Fruit fly (Drosophila melanogaster) whole organism, embryonic: ENCODE results near the gene Gss1.

Experiments
- Abd-B ChIP-seq: fragments of 200-800 bp; sonication (Bioruptor generic); optimal IDR thresholded peaks from 2 replicates; lab custom pipeline; 2018; ENCODE audit warnings: missing biosample characterization, mild to moderate bottlenecking, missing genetic modification characterization, moderate library complexity
- Ada2b ChIP-seq: fragments of 200-800 bp; sonication (Bioruptor generic); IDR thresholded peaks from 2 replicates; pipeline ENCODE4 v1.3.6; 2022; ENCODE audit warnings: missing biosample characterization, missing genetic modification characterization
- C15 ChIP-seq: fragments of 200-800 bp; sonication (Bioruptor generic); IDR thresholded peaks from 3 replicates; pipeline ENCODE4 v1.3.6; 2022; ENCODE audit warnings: missing biosample characterization, missing genetic modification characterization
- CG10366 ChIP-seq: fragments of 200-800 bp; sonication (Bioruptor generic); IDR thresholded peaks from 2 replicates; pipeline ENCODE4 v1.3.6; 2022; ENCODE audit warnings: missing biosample characterization, missing genetic modification characterization
- CG11085 ChIP-seq: fragments of 200-800 bp; sonication (Bioruptor generic); IDR thresholded peaks from 2 replicates; pipeline ENCODE4 v1.3.6; 2022; ENCODE audit warnings: missing biosample characterization, missing genetic modification characterization
- CG13123 ChIP-seq: fragments of 200-800 bp; sonication (Bioruptor generic); optimal IDR thresholded peaks from 2 replicates; lab custom pipeline; 2016; ENCODE audit warnings: missing biosample characterization, missing genetic modification characterization
- CG13894 ChIP-seq: fragments of 200-800 bp; sonication (Bioruptor generic); optimal IDR thresholded peaks from 3 replicates; lab custom pipeline; 2018; ENCODE audit warnings: missing biosample characterization, mild to moderate bottlenecking, missing genetic modification characterization, moderate library complexity
- CG15479 ChIP-seq: fragments of 200-800 bp; sonication (Bioruptor generic); optimal IDR thresholded peaks from 3 replicates; lab custom pipeline; 2019; ENCODE audit warnings: missing biosample characterization, mild to moderate bottlenecking, missing genetic modification characterization, moderate library complexity
- CG15696 ChIP-seq: fragments of 200-800 bp; sonication (Bioruptor generic); optimal IDR thresholded peaks from 2 replicates; lab custom pipeline; 2019; ENCODE audit warnings: missing biosample characterization, mild to moderate bottlenecking, missing genetic modification characterization, moderate library complexity
- CG17912 ChIP-seq: fragments of 200-800 bp; sonication (Bioruptor generic); optimal IDR thresholded peaks from 2 replicates; lab custom pipeline; 2018; ENCODE audit warnings: missing biosample characterization, mild to moderate bottlenecking, missing genetic modification characterization
- CG2202 ChIP-seq: fragments of 200-800 bp; sonication (Bioruptor generic); optimal IDR thresholded peaks from 2 replicates; lab custom pipeline; 2018; ENCODE audit warnings: missing biosample characterization, mild to moderate bottlenecking, missing genetic modification characterization
- CG33213 ChIP-seq: fragments of 200-800 bp; sonication (Bioruptor generic); optimal IDR thresholded peaks from 3 replicates; lab custom pipeline; 2016; ENCODE audit warnings: missing biosample characterization, missing genetic modification characterization
- CG3726 ChIP-seq: fragments of 200-800 bp; sonication (Bioruptor generic); IDR thresholded peaks from 3 replicates; pipeline ENCODE4, ENCODE4 v1.3.6; 2022; ENCODE audit warnings: missing biosample characterization, missing genetic modification characterization
- CG3995 ChIP-seq: fragments of 200-800 bp; sonication (Bioruptor generic); optimal IDR thresholded peaks from 3 replicates; lab custom pipeline; 2016; ENCODE audit warnings: missing biosample characterization, missing genetic modification characterization
- CG6689 ChIP-seq: fragments of 200-800 bp; sonication (Bioruptor generic); IDR thresholded peaks from 2 replicates; pipeline ENCODE4 v1.3.6; 2022; ENCODE audit warnings: missing biosample characterization, missing genetic modification characterization
- CG7963 ChIP-seq: fragments of 200-800 bp; sonication (Bioruptor generic); IDR thresholded peaks from 3 replicates; pipeline ENCODE4 v1.3.6; 2022; ENCODE audit warnings: missing biosample characterization, missing genetic modification characterization; ENCODE audit not compliant: partially characterized antibody
- CG8478 ChIP-seq: fragments of >200 bp; optimal IDR thresholded peaks from 2 replicates; lab custom pipeline; 2018
- Doc3 ChIP-seq: fragments of 200-800 bp; sonication (Bioruptor generic); IDR thresholded peaks from 3 replicates; pipeline ENCODE4 v1.3.6; 2022; ENCODE audit warnings: missing biosample characterization, missing genetic modification characterization; ENCODE audit not compliant: partially characterized antibody
- Drgx ChIP-seq: fragments of 200-800 bp; sonication (Bioruptor generic); IDR thresholded peaks from 2 replicates; pipeline ENCODE4 v1.3.6; 2022; ENCODE audit warnings: missing biosample characterization, missing genetic modification characterization
- Ets65A ChIP-seq: fragments of 200-800 bp; sonication (Bioruptor generic); peaks from one replicate; lab custom pipeline; 2016; ENCODE audit warnings: missing biosample characterization, missing genetic modification characterization
- GATAe ChIP-seq: fragments of 200-800 bp; sonication (Bioruptor generic); conservative IDR thresholded peaks from 2 replicates; pipeline ENCODE4 v1.3.6; 2022; ENCODE audit warnings: missing biosample characterization, missing genetic modification characterization
- Gsc ChIP-seq: fragments of 200-800 bp; sonication (Bioruptor generic); IDR thresholded peaks from 2 replicates; pipeline ENCODE4 v1.3.6; 2022; ENCODE audit warnings: missing biosample characterization, missing genetic modification characterization
- HmgD ChIP-seq: fragments of 200-800 bp; sonication (Bioruptor generic); optimal IDR thresholded peaks from 3 replicates; lab custom pipeline; 2016; ENCODE audit warnings: missing biosample characterization, missing genetic modification characterization
- Hr51 ChIP-seq, 2 experiments: fragments of 200-800 bp; sonication (Bioruptor generic); optimal IDR thresholded peaks; 2 replicates in 1 of 2; 3 replicates in 1 of 2; lab custom pipeline; 2016 to 2018; ENCODE audit warnings: missing biosample characterization in 2 of 2, missing genetic modification characterization in 2 of 2, mild to moderate bottlenecking in 1 of 2, moderate library complexity in 1 of 2
- Lpt ChIP-seq: fragments of >200 bp; optimal IDR thresholded peaks from 2 replicates; lab custom pipeline; 2018; ENCODE audit warnings: missing biosample characterization, missing genetic modification characterization
- Mrtf ChIP-seq: fragments of 200-800 bp; sonication (Bioruptor generic); IDR thresholded peaks from 3 replicates; pipeline ENCODE4 v1.3.6; 2022; ENCODE audit warnings: missing biosample characterization, missing genetic modification characterization
- NC2α ChIP-seq: fragments of 200-800 bp; sonication (Bioruptor generic); optimal IDR thresholded peaks from 2 replicates; lab custom pipeline; 2016; ENCODE audit warnings: missing biosample characterization, missing genetic modification characterization
- Neu2 ChIP-seq: fragments of 200-800 bp; sonication (Bioruptor generic); optimal IDR thresholded peaks from 3 replicates; lab custom pipeline; 2016; ENCODE audit warnings: missing biosample characterization, missing genetic modification characterization, borderline replicate concordance
- Oli ChIP-seq: fragments of 200-800 bp; sonication (Bioruptor generic); optimal IDR thresholded peaks from 2 replicates; lab custom pipeline; 2018; ENCODE audit warnings: missing biosample characterization, mild to moderate bottlenecking, missing genetic modification characterization, moderate library complexity
- PHDP ChIP-seq: fragments of 200-800 bp; sonication (Bioruptor generic); optimal IDR thresholded peaks from 3 replicates; lab custom pipeline; 2018; ENCODE audit warnings: missing biosample characterization, mild to moderate bottlenecking, missing genetic modification characterization, moderate library complexity
- Sox100B ChIP-seq: fragments of 200-800 bp; sonication (Bioruptor generic); optimal IDR thresholded peaks from 3 replicates; lab custom pipeline; 2018; ENCODE audit warnings: missing biosample characterization, mild to moderate bottlenecking, missing genetic modification characterization
- Trl ChIP-seq, 3 experiments: fragments of >200 bp in 2 of 3; fragments of 200-800 bp in 1 of 3; sonication (Bioruptor generic) in 1 of 3; optimal IDR thresholded peaks; 2 replicates in 1 of 3; 3 replicates in 2 of 3; lab custom pipeline; 2016 to 2017; ENCODE audit warnings: missing biosample characterization in 1 of 3, missing genetic modification characterization in 1 of 3
- br ChIP-seq: fragments of >200 bp; optimal IDR thresholded peaks from 2 replicates; lab custom pipeline; 2017
- caup ChIP-seq: fragments of 200-800 bp; sonication (Bioruptor generic); optimal IDR thresholded peaks from 3 replicates; lab custom pipeline; 2017; ENCODE audit warnings: missing biosample characterization, mild to moderate bottlenecking, missing genetic modification characterization, moderate library complexity; ENCODE audit not compliant: severe bottlenecking
- cg ChIP-seq: fragments of 200-800 bp; sonication (Bioruptor generic); optimal IDR thresholded peaks from 3 replicates; lab custom pipeline; 2019; ENCODE audit warnings: missing biosample characterization, mild to moderate bottlenecking, missing genetic modification characterization, moderate library complexity
- ci ChIP-seq: fragments of 200-800 bp; sonication (Bioruptor generic); IDR thresholded peaks from 3 replicates; pipeline ENCODE4 v1.3.6; 2022; ENCODE audit warnings: missing biosample characterization, missing genetic modification characterization
- disco-r ChIP-seq: fragments of 200-800 bp; sonication (Bioruptor generic); optimal IDR thresholded peaks from 2 replicates; lab custom pipeline; 2016; ENCODE audit warnings: missing biosample characterization, missing genetic modification characterization
- dmrt99B ChIP-seq: fragments of 200-800 bp; sonication (Bioruptor generic); optimal IDR thresholded peaks from 2 replicates; lab custom pipeline; 2018; ENCODE audit warnings: missing biosample characterization, mild to moderate bottlenecking, missing genetic modification characterization, moderate library complexity
- exex ChIP-seq: fragments of 200-800 bp; sonication (Bioruptor generic); optimal IDR thresholded peaks from 4 replicates; lab custom pipeline; 2018; ENCODE audit warnings: missing biosample characterization, mild to moderate bottlenecking, missing genetic modification characterization, moderate library complexity
- ftz-f1 ChIP-seq: fragments of 200-800 bp; sonication (Bioruptor generic); optimal IDR thresholded peaks from 2 replicates; lab custom pipeline; 2016; ENCODE audit warnings: missing biosample characterization, missing genetic modification characterization
- gem ChIP-seq: fragments of 200-800 bp; sonication (Bioruptor generic); optimal IDR thresholded peaks from 2 replicates; lab custom pipeline; 2019; ENCODE audit warnings: missing biosample characterization, mild to moderate bottlenecking, missing genetic modification characterization, moderate library complexity
- grn ChIP-seq: fragments of 200-800 bp; sonication (Bioruptor generic); optimal IDR thresholded peaks from 3 replicates; lab custom pipeline; 2017; ENCODE audit warnings: missing biosample characterization, missing genetic modification characterization
- jigr1 ChIP-seq: fragments of 200-800 bp; sonication (Bioruptor generic); IDR thresholded peaks from 3 replicates; pipeline ENCODE4 v1.3.6; 2022; ENCODE audit warnings: missing biosample characterization, missing genetic modification characterization
- kay ChIP-seq: fragments of 200-800 bp; sonication (Bioruptor generic); optimal IDR thresholded peaks from 2 replicates; lab custom pipeline; 2016; ENCODE audit warnings: missing biosample characterization, missing genetic modification characterization
- lab ChIP-seq: fragments of 200-800 bp; sonication (Bioruptor generic); optimal IDR thresholded peaks from 3 replicates; lab custom pipeline; 2017; ENCODE audit warnings: missing biosample characterization, missing genetic modification characterization, mild to moderate bottlenecking, moderate library complexity, missing genetic modification reagents
- pita ChIP-seq: fragments of 200-800 bp; sonication (Bioruptor generic); optimal IDR thresholded peaks from 2 replicates; lab custom pipeline; 2017; ENCODE audit warnings: missing biosample characterization, mild to moderate bottlenecking, missing genetic modification characterization
- shn ChIP-seq: fragments of 200-800 bp; sonication (Bioruptor generic); optimal IDR thresholded peaks from 3 replicates; lab custom pipeline; 2016; ENCODE audit warnings: missing biosample characterization, missing genetic modification characterization
- sug ChIP-seq: fragments of 200-800 bp; optimal IDR thresholded peaks from 2 replicates; lab custom pipeline; 2019; ENCODE audit warnings: missing biosample characterization, mild to moderate bottlenecking, missing genetic modification characterization, moderate library complexity
- trh ChIP-seq: fragments of 200-800 bp; sonication (Bioruptor generic); optimal IDR thresholded peaks from 2 replicates; lab custom pipeline; 2016; ENCODE audit warnings: missing biosample characterization, missing genetic modification characterization
- twi ChIP-seq: fragments of 200-800 bp; optimal IDR thresholded peaks from 2 replicates; lab custom pipeline; 2019; ENCODE audit warnings: missing biosample characterization, mild to moderate bottlenecking, missing genetic modification characterization, moderate library complexity
- zen2 ChIP-seq: fragments of 200-800 bp; sonication (Bioruptor generic); IDR thresholded peaks from 3 replicates; pipeline ENCODE4 v1.3.6; 2022; ENCODE audit warnings: missing biosample characterization, missing genetic modification characterization; ENCODE audit not compliant: partially characterized antibody

The Gss1 gene

dm6 chrX:17845820-17846379 lies 43.4 kb upstream of the Gss1 start:
- TF ChIP-seq Sox100B (GFP tag; lab: Kevin White, UChicago) (no peak), Lpt (no peak), Abd-B (no peak), pita (GFP tag; lab: Kevin White, UChicago) (no peak), jigr1 (GFP tag; lab: Robert Waterston, UW) (no peak), CG13894 (no peak), gem (no peak), grn (GFP tag; lab: Kevin White, UChicago) (peak; percentile 44), Ets65A (GFP tag; lab: Kevin White, UChicago) (no peak), CG17912 (GFP tag; lab: Kevin White, UChicago) (no peak), br (no peak), CG15479 (GFP tag; lab: Kevin White, UChicago) (peak; percentile 55), trh (GFP tag; lab: Kevin White, UChicago) (no peak), Ada2b (no peak), GATAe (peak; percentile 29; the same call in 1 of the 2 replicates), Neu2 (GFP tag; lab: Kevin White, UChicago) (no peak), NC2α (GFP tag; lab: Kevin White, UChicago) (no peak), Drgx (GFP tag; lab: Robert Waterston, UW) (no peak), cg (GFP tag; lab: Kevin White, UChicago) (peak; percentile 19), kay (GFP tag; lab: Kevin White, UChicago) (no peak), zen2 (GFP tag; lab: Robert Waterston, UW) (no peak), PHDP (peak; percentile 12), CG2202 (no peak), CG10366 (GFP tag; lab: Robert Waterston, UW) (no peak), C15 (GFP tag; lab: Robert Waterston, UW) (no peak), CG6689 (GFP tag; lab: Robert Waterston, UW) (no peak), ftz-f1 (GFP tag; lab: Kevin White, UChicago) (peak; percentile 37), CG3995 (peak; percentile 1), Mrtf (no peak), sug (peak; percentile 78), disco-r (GFP tag; lab: Kevin White, UChicago) (no peak), CG13123 (no peak), HmgD (no peak), lab (GFP tag; lab: Kevin White, UChicago) (no peak), dmrt99B (tag; lab: Kevin White, UChicago) (no peak), ci (no peak), exex (peak; percentile 60), Trl (optimal IDR thresholded peaks at IDR 0.05; lab: Kevin White, UChicago) (no peak), Trl (GFP tag; optimal IDR thresholded peaks at IDR 0.05; lab: Kevin White, UChicago) (no peak), Gsc (GFP tag; lab: Robert Waterston, UW) (no peak), CG33213 (GFP tag; lab: Kevin White, UChicago) (no peak), CG15696 (tag; lab: Kevin White, UChicago) (no peak), shn (GFP tag; lab: Kevin White, UChicago) (no peak), Doc3 (no peak), twi (no peak), Hr51 (GFP tag; optimal IDR thresholded peaks at IDR 0.05; lab: Kevin White, UChicago) (no peak), CG8478 (lab: Kevin White, UChicago) (no peak), caup (no peak), CG3726 (GFP tag; lab: Robert Waterston, UW) (no peak), Oli (tag; lab: Kevin White, UChicago) (no peak), CG7963 (GFP tag; lab: Robert Waterston, UW) (no peak), CG11085 (GFP tag; lab: Robert Waterston, UW) (no peak)
